Worm (Caenorhabditis elegans) whole organism, early embryonic: ENCODE measurements around the gene H04D03.4.

Experiments
- hmg-4 ChIP-seq: fragments of 200-800 bp; sonication (Bioruptor generic); optimal IDR thresholded peaks from 2 replicates; lab custom pipeline; 2018; ENCODE audit warnings: mild to moderate bottlenecking, missing genetic modification characterization, missing compliant biosample characterization
- tbx-37 ChIP-seq: fragments of 200-800 bp; sonication (Bioruptor generic); conservative IDR thresholded peaks from 2 replicates; pipeline ENCODE4 v1.3.6; 2022; ENCODE audit warnings: missing genetic modification reagents, missing genetic modification characterization, missing compliant biosample characterization

DNA sequence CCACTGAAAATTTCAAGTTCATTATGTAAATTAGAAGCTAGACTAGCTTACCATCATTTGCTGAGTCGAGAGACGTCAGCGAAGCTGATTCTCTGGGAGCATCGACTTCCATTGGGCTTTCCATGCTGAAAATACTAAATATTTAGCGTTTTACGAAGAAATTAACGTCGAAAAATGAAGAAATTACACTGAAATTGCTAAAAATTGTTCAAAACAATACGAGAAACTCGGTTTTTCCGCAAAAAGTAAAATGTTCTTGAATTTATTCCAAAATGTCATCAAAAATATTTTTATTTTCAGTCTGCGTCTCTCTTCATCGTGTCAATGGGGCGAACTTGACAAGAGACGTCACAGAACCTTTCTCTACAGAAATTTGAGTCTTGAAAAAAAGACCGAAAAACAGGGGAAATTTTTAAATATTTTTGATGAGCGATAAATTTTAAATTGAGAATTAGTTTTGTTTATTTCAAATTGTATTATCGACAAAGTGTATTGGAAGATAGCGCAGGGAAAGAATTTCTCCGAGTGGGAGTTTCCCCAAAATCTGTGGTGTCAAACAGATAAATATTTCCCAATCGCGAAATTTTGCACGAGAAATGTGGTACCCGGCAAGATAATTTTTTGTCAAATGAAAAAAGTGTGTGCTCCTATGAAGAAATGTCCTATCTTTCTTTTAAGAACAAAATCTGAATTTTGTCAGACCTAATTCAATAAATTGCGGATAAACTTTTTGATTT lies 9.7 kb upstream of the H04D03.4 start, which contains the start of gene ecps-1:
- TF ChIP-seq tbx-37 (GFP tag; lab: Robert Waterston, UW) (peak; percentile 60; the same call in 1 of the 2 replicates), hmg-4 (GFP tag; lab: Kevin White, UChicago) (no peak)
